Fruit fly (Drosophila melanogaster): Measurements from ENCODE around the gene CG42359.

The CG42359 gene

DNA sequence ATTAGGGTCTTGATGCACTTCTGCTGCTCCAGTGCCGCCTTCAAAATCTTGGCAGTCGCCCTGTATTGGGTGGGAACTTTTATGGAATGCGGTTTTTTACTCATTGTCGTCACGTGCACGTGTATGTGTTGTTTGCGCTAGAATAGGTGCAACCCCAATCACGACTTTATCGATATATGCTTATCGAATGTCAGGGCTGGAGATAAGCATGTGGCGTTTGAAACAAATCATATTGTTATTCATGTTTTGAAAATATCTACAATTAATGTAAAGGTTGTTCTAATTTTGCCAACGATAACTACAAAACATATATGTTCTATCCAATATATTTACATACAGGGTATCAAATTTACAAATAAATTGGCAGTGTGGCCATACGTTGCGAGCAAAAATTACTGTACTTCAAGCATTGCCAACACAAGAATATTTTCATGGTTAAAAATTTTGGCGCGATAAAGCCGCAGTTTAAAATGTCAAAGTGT is at the start of gene CG42359, which contains the start of gene Nsun5 (continued):
- TF ChIP-seq Elba2 (GFP tag; optimal IDR thresholded peaks at IDR 0.05) (peak; percentile 85), MESR4 (GFP tag; optimal IDR thresholded peaks at IDR 0.05) (peak; percentile 93), pho (GFP tag; optimal IDR thresholded peaks at IDR 0.05) (peak; percentile 92), CG8359 (GFP tag; optimal IDR thresholded peaks at IDR 0.05; ENCODE audit: borderline replicate concordance) (peak; percentile 64), CHES-1-like (GFP tag; optimal IDR thresholded peaks at IDR 0.05) (peak; percentile 94), CG10147 (GFP tag; optimal IDR thresholded peaks at IDR 0.05) (peak; percentile 85), gro (GFP tag; optimal IDR thresholded peaks at IDR 0.05) (peak; percentile 92), CG12219 (GFP tag; optimal IDR thresholded peaks at IDR 0.05) (peak; percentile 71), Scr (GFP tag; IDR thresholded peaks at IDR 0.05; ENCODE audit: partially characterized antibody) (peak; percentile 92), tup (GFP tag; optimal IDR thresholded peaks at IDR 0.05) (peak; percentile 67), D (optimal IDR thresholded peaks at IDR 0.05) (no peak), D (GFP tag; optimal IDR thresholded peaks at IDR 0.05) (peak; percentile 79), Abd-B (GFP tag; optimal IDR thresholded peaks at IDR 0.05) (peak; percentile 90), NC2β (GFP tag; optimal IDR thresholded peaks at IDR 0.05) (peak; percentile 91), Hand (GFP tag; optimal IDR thresholded peaks at IDR 0.05) (peak; percentile 48), CG17612 (GFP tag; IDR thresholded peaks at IDR 0.05) (peak; percentile 83), lov (optimal IDR thresholded peaks at IDR 0.05) (no peak), lov (GFP tag; IDR thresholded peaks at IDR 0.05) (peak; percentile 85; the same call in 2 of the 3 replicates), zen (tag; optimal IDR thresholded peaks at IDR 0.05) (peak; percentile 91), CG10462 (GFP tag; optimal IDR thresholded peaks at IDR 0.05) (peak; percentile 85), YL-1 (GFP tag; optimal IDR thresholded peaks at IDR 0.05) (peak; percentile 95), CG42726 (GFP tag; IDR thresholded peaks at IDR 0.05; ENCODE audit: partially characterized antibody) (peak; percentile 76), hth (optimal IDR thresholded peaks at IDR 0.05) (no peak), CG9609 (GFP tag; optimal IDR thresholded peaks at IDR 0.05) (peak; percentile 93), CG2875 (GFP tag; optimal IDR thresholded peaks at IDR 0.05) (peak; percentile 46), H2.0 (GFP tag; IDR thresholded peaks at IDR 0.05) (peak; percentile 88), Atf-2 (GFP tag; optimal IDR thresholded peaks at IDR 0.05) (peak; percentile 88), Sin3A (optimal IDR thresholded peaks at IDR 0.05) (peak; percentile 92), tin (GFP tag; optimal IDR thresholded peaks at IDR 0.05) (peak; percentile 94), CG10267 (tag; optimal IDR thresholded peaks at IDR 0.05) (peak; percentile 92), stc (GFP tag; IDR thresholded peaks at IDR 0.05) (peak; percentile 85), ATbp (GFP tag; optimal IDR thresholded peaks at IDR 0.05) (peak; percentile 64), dmrt11E (tag; optimal IDR thresholded peaks at IDR 0.05) (peak; percentile 87), hbn (GFP tag; IDR thresholded peaks at IDR 0.05; ENCODE audit: partially characterized antibody) (peak; percentile 96), fd102C (GFP tag; optimal IDR thresholded peaks at IDR 0.05) (no peak), insv (GFP tag; optimal IDR thresholded peaks at IDR 0.05) (peak in 1 of 2 experiments; percentile 59), CG1529 (GFP tag; optimal IDR thresholded peaks at IDR 0.05) (peak; percentile 75), CG32772 (GFP tag; IDR thresholded peaks at IDR 0.05) (peak; percentile 84), dan (GFP tag; IDR thresholded peaks at IDR 0.05) (peak; percentile 79), ro (GFP tag; IDR thresholded peaks at IDR 0.05) (peak; percentile 54; the same call in 1 of the 2 replicates), org-1 (GFP tag; optimal IDR thresholded peaks at IDR 0.05) (peak; percentile 67), CG2116 (GFP tag; optimal IDR thresholded peaks at IDR 0.05) (peak; percentile 92), NC2α (GFP tag; optimal IDR thresholded peaks at IDR 0.05) (peak; percentile 76), Drgx (GFP tag; IDR thresholded peaks at IDR 0.05) (peak; percentile 76), Deaf1 (tag; optimal IDR thresholded peaks at IDR 0.05) (peak; percentile 62), CG12942 (GFP tag; optimal IDR thresholded peaks at IDR 0.05) (peak; percentile 92), slbo (GFP tag; IDR thresholded peaks at IDR 0.05) (peak; percentile 95), ranshi (GFP tag; IDR thresholded peaks at IDR 0.05) (peak; percentile 87), ap (GFP tag; IDR thresholded peaks at IDR 0.05) (peak; percentile 79), TFAM (GFP tag; optimal IDR thresholded peaks at IDR 0.05) (peak; percentile 65), CG6791 (GFP tag; IDR thresholded peaks at IDR 0.05; ENCODE audit: partially characterized antibody) (peak; percentile 86)
